Worm (Caenorhabditis elegans) whole organism, midembryonic: Measurements from ENCODE around the gene C48B4.6.

Source experiments
- T22C8.4 ChIP-seq: fragments of 200-800 bp; sonication (Bioruptor generic); IDR thresholded peaks from 2 replicates; pipeline ENCODE4 v1.3.6; 2022; ENCODE audit warnings: missing genetic modification characterization, missing compliant biosample characterization
- cog-1 ChIP-seq: sonication (generic microtip); optimal IDR thresholded peaks from 2 replicates; lab custom pipeline; 2016; ENCODE audit warnings: missing genetic modification characterization, missing compliant biosample characterization
- flt-1 ChIP-seq: fragments of 200-800 bp; sonication (Bioruptor generic); IDR thresholded peaks from 2 replicates; pipeline ENCODE4 v1.3.6; 2022; ENCODE audit warnings: missing genetic modification characterization, missing compliant biosample characterization
- klf-2 ChIP-seq: fragments of 200-800 bp; sonication (Bioruptor generic); conservative IDR thresholded peaks from 2 replicates; pipeline ENCODE4 v1.3.6; 2022; ENCODE audit warnings: missing genetic modification reagents, missing genetic modification characterization, missing compliant biosample characterization
- med-1 ChIP-seq: sonication (generic microtip); optimal IDR thresholded peaks from 2 replicates; lab custom pipeline; 2017; ENCODE audit warnings: missing genetic modification characterization, mild to moderate bottlenecking, missing compliant biosample characterization, antibody characterized with exemption, missing genetic modification reagents; ENCODE audit not compliant: insufficient read depth
- tab-1 ChIP-seq: fragments of 200-800 bp; sonication (Bioruptor generic); IDR thresholded peaks from 2 replicates; pipeline ENCODE4 v1.3.6; 2022; ENCODE audit warnings: missing genetic modification characterization, missing compliant biosample characterization
- ztf-23 ChIP-seq: fragments of 200-800 bp; sonication (Bioruptor generic); IDR thresholded peaks from 2 replicates; pipeline ENCODE4 v1.3.6; 2022; ENCODE audit warnings: missing genetic modification reagents, missing genetic modification characterization, missing compliant biosample characterization
- ztf-29 ChIP-seq: fragments of 200-800 bp; sonication (Bioruptor generic); IDR thresholded peaks from 2 replicates; pipeline ENCODE4 v1.3.6; 2022; ENCODE audit warnings: missing genetic modification reagents, missing genetic modification characterization, missing compliant biosample characterization

DNA sequence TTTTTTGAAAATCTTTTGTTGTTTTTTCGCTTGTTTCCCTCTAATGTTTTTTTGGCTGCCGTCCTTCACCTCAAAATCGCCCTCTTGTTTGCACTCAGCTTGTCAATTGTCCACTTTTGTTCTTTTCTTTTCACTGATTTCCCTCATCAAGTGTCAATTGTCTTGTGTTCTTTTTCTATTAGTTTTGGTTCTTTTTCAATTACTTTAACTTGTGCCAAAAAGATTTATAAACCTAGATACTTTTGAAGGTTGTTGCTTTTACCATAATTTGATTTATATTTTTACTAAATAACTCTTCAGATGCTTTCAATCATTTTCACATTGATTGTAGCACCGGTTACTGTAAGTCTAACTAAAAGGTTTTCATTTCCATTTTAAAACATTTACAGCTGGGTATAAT lies 10.1 kb upstream of the C48B4.6 start, which contains the start of gene C48B4.13:
- TF ChIP-seq flt-1 (GFP tag; lab: Robert Waterston, UW), result no peak
- no peak for TF ChIP-seq med-1
- no peak for TF ChIP-seq T22C8.4 (GFP tag; lab: Robert Waterston, UW)
- TF ChIP-seq ztf-29 (GFP tag; lab: Robert Waterston, UW), result no peak
- no peak for TF ChIP-seq tab-1
- TF ChIP-seq klf-2 (GFP tag; lab: Robert Waterston, UW), result no peak
- TF ChIP-seq cog-1 (tag; lab: Kevin White, UChicago), result no peak
- TF ChIP-seq ztf-23 (GFP tag; lab: Robert Waterston, UW), result no peak
